Worm (Caenorhabditis elegans): ENCODE data around the gene F59F3.6.

ce11 chrX:10971118-10971517 is 28.0 kb downstream of the F59F3.6 start:
- TF ChIP-seq lin-39 (tag; optimal IDR thresholded peaks at IDR 0.05) (no peak), egl-27 (tag; optimal IDR thresholded peaks at IDR 0.05) (no peak), pax-3 (tag; optimal IDR thresholded peaks at IDR 0.05) (no peak), nhr-12 (tag; optimal IDR thresholded peaks at IDR 0.05) (no peak), blmp-1 (tag; optimal IDR thresholded peaks at IDR 0.05) (no peak), ztf-11 (tag; optimal IDR thresholded peaks at IDR 0.05) (no peak), pag-3 (tag; optimal IDR thresholded peaks at IDR 0.05; ENCODE audit: borderline replicate concordance, insufficient read depth) (no peak), ztf-4 (tag; optimal IDR thresholded peaks at IDR 0.05) (no peak), ama-1 (optimal IDR thresholded peaks at IDR 0.05) (no peak), efl-1 (optimal IDR thresholded peaks at IDR 0.05) (no peak), efl-1 (GFP tag; optimal IDR thresholded peaks at IDR 0.05 in 1 of 2) (peak in 1 of 2 experiments; percentile 24), fkh-4 (tag; optimal IDR thresholded peaks at IDR 0.05; ENCODE audit: borderline replicate concordance) (no peak), mep-1 (tag; optimal IDR thresholded peaks at IDR 0.05) (no peak)

Measured in whole organism, L1 larva.